Worm (Caenorhabditis elegans): Measurements from ENCODE around the gene T11F9.10.

- TF ChIP-seq ceh-19 (GFP tag; optimal IDR thresholded peaks at IDR 0.05) = no peak
- no peak for TF ChIP-seq sox-2 (GFP tag; IDR thresholded peaks at IDR 0.05)
- no peak for TF ChIP-seq ama-1 (optimal IDR thresholded peaks at IDR 0.05)
- TF ChIP-seq sox-4 (tag; optimal IDR thresholded peaks at IDR 0.05) = no peak
- TF ChIP-seq lin-11 (tag; optimal IDR thresholded peaks at IDR 0.05) = no peak
- no peak for TF ChIP-seq elt-2 (tag; optimal IDR thresholded peaks at IDR 0.05)
- no peak for TF ChIP-seq fkh-10 (GFP tag; optimal IDR thresholded peaks at IDR 0.05)
- no peak for TF ChIP-seq odd-2 (tag; optimal IDR thresholded peaks at IDR 0.05)
- TF ChIP-seq dmd-4 (tag; optimal IDR thresholded peaks at IDR 0.05; ENCODE audit: borderline replicate concordance) = no peak
- no peak for TF ChIP-seq unc-42 (tag; optimal IDR thresholded peaks at IDR 0.05)
- TF ChIP-seq nhr-11 (tag; optimal IDR thresholded peaks at IDR 0.05) = no peak
- TF ChIP-seq nfya-1 (tag; optimal IDR thresholded peaks at IDR 0.05) = no peak
- no peak for TF ChIP-seq unc-86 (tag; optimal IDR thresholded peaks at IDR 0.05)
- TF ChIP-seq pag-3 (tag; optimal IDR thresholded peaks at IDR 0.05; ENCODE audit: borderline replicate concordance) = no peak
Observed at ce11 chrV:11532535-11532853, 45.7 kb downstream of the T11F9.10 start.

Data from whole organism, late embryonic.